Fruit fly (Drosophila melanogaster) whole organism, embryonic: ENCODE results near the gene Brms1.

Source experiments
- ATbp ChIP-seq: fragments of 200-800 bp; sonication (Bioruptor generic); optimal IDR thresholded peaks from 2 replicates; lab custom pipeline; 2017; ENCODE audit warnings: missing biosample characterization, mild to moderate bottlenecking, missing genetic modification characterization, missing genetic modification reagents
- Aef1 ChIP-seq: fragments of 200-800 bp; sonication (Bioruptor generic); IDR thresholded peaks from 3 replicates; pipeline ENCODE4 v1.3.6; 2022; ENCODE audit warnings: missing biosample characterization, missing genetic modification characterization
- Bgb ChIP-seq: fragments of 200-800 bp; sonication (Bioruptor generic); IDR thresholded peaks from 2 replicates; pipeline ENCODE4 v1.3.6; 2022; ENCODE audit warnings: missing biosample characterization, missing genetic modification characterization; ENCODE audit not compliant: partially characterized antibody
- C15 ChIP-seq: fragments of 200-800 bp; sonication (Bioruptor generic); IDR thresholded peaks from 3 replicates; pipeline ENCODE4 v1.3.6; 2022; ENCODE audit warnings: missing biosample characterization, missing genetic modification characterization
- CG10959 ChIP-seq: fragments of 200-800 bp; sonication (Bioruptor generic); IDR thresholded peaks from 2 replicates; pipeline ENCODE4 v1.3.6; 2022; ENCODE audit warnings: missing biosample characterization, missing genetic modification characterization
- CG14860 ChIP-seq: fragments of 200-800 bp; sonication (Bioruptor generic); IDR thresholded peaks from 3 replicates; pipeline ENCODE4 v1.3.6; 2022; ENCODE audit warnings: missing biosample characterization, missing genetic modification characterization; ENCODE audit not compliant: partially characterized antibody
- CG17385 ChIP-seq: fragments of 200-800 bp; sonication (Bioruptor generic); optimal IDR thresholded peaks from 3 replicates; lab custom pipeline; 2018; ENCODE audit warnings: missing biosample characterization, mild to moderate bottlenecking, missing genetic modification characterization
- CG1832 ChIP-seq: fragments of 200-800 bp; sonication (Bioruptor generic); optimal IDR thresholded peaks from 2 replicates; lab custom pipeline; 2017; ENCODE audit warnings: missing biosample characterization, mild to moderate bottlenecking, missing genetic modification characterization, inconsistent platforms
- CG4707 ChIP-seq: fragments of 200-800 bp; sonication (Bioruptor generic); optimal IDR thresholded peaks from 2 replicates; lab custom pipeline; 2018; ENCODE audit warnings: missing biosample characterization, mild to moderate bottlenecking, missing genetic modification characterization, moderate library complexity
- CG6791 ChIP-seq: fragments of 200-800 bp; sonication (Bioruptor generic); IDR thresholded peaks from 3 replicates; pipeline ENCODE4 v1.3.6; 2022; ENCODE audit warnings: missing biosample characterization, missing genetic modification characterization; ENCODE audit not compliant: partially characterized antibody
- CG7372 ChIP-seq: fragments of 200-800 bp; sonication (Bioruptor generic); IDR thresholded peaks from 2 replicates; pipeline ENCODE4 v1.3.6; 2022; ENCODE audit warnings: missing biosample characterization, missing genetic modification characterization
- CG7963 ChIP-seq: fragments of 200-800 bp; sonication (Bioruptor generic); IDR thresholded peaks from 3 replicates; pipeline ENCODE4 v1.3.6; 2022; ENCODE audit warnings: missing biosample characterization, missing genetic modification characterization; ENCODE audit not compliant: partially characterized antibody
- CG9215 ChIP-seq: fragments of 200-800 bp; sonication (Bioruptor generic); IDR thresholded peaks from 2 replicates; pipeline ENCODE4 v1.3.6; 2022; ENCODE audit warnings: missing biosample characterization, missing genetic modification characterization
- D19A ChIP-seq: fragments of 200-800 bp; optimal IDR thresholded peaks from 3 replicates; lab custom pipeline; 2019; ENCODE audit warnings: missing biosample characterization, mild to moderate bottlenecking, missing genetic modification characterization, moderate library complexity
- Dfd ChIP-seq, 2 experiments: fragments of >200 bp; optimal IDR thresholded peaks; 2 replicates each; lab custom pipeline; 2017; ENCODE audit warnings: missing biosample characterization in 2 of 2, missing genetic modification characterization in 2 of 2
- Dref ChIP-seq: fragments of 200-800 bp; sonication (Bioruptor generic); IDR thresholded peaks from 2 replicates; pipeline ENCODE4 v1.3.6; 2022; ENCODE audit warnings: missing biosample characterization, missing genetic modification characterization
- E2f2 ChIP-seq: fragments of 200-800 bp; sonication (Bioruptor generic); IDR thresholded peaks from 2 replicates; pipeline ENCODE4 v1.3.6; 2022; ENCODE audit warnings: missing biosample characterization, missing genetic modification characterization
- HLH4C ChIP-seq: fragments of 200-800 bp; sonication (Bioruptor generic); IDR thresholded peaks from 3 replicates; pipeline ENCODE4 v1.3.6; 2022; ENCODE audit warnings: missing biosample characterization, missing genetic modification characterization; ENCODE audit not compliant: partially characterized antibody
- Hr39 ChIP-seq: fragments of >200 bp; optimal IDR thresholded peaks from 2 replicates; lab custom pipeline; 2017
- Med ChIP-seq: fragments of 200-800 bp; sonication (Bioruptor generic); peaks from one replicate; lab custom pipeline; 2016; ENCODE audit warnings: missing biosample characterization, missing genetic modification characterization, mild to moderate bottlenecking, inconsistent platforms, moderate library complexity
- Opbp ChIP-seq: fragments of 200-800 bp; sonication (Bioruptor generic); IDR thresholded peaks from 3 replicates; pipeline ENCODE4 v1.3.6; 2022; ENCODE audit warnings: missing biosample characterization, missing genetic modification characterization; ENCODE audit not compliant: partially characterized antibody
- Optix ChIP-seq: fragments of 200-800 bp; sonication (Bioruptor generic); IDR thresholded peaks from 3 replicates; pipeline ENCODE4 v1.3.6; 2022; ENCODE audit warnings: missing biosample characterization, missing genetic modification characterization
- PHDP ChIP-seq: fragments of 200-800 bp; sonication (Bioruptor generic); optimal IDR thresholded peaks from 3 replicates; lab custom pipeline; 2018; ENCODE audit warnings: missing biosample characterization, mild to moderate bottlenecking, missing genetic modification characterization, moderate library complexity
- Pdp1 ChIP-seq, 2 experiments: fragments of 200-800 bp; sonication (Bioruptor generic); optimal IDR thresholded peaks; 3 replicates each; lab custom pipeline; 2016; ENCODE audit warnings: missing biosample characterization in 2 of 2, missing genetic modification characterization in 2 of 2, mild to moderate bottlenecking in 1 of 2, moderate library complexity in 1 of 2
- Ptx1 ChIP-seq: fragments of 200-800 bp; sonication (Bioruptor generic); IDR thresholded peaks from 2 replicates; pipeline ENCODE4 v1.3.6; 2022; ENCODE audit warnings: missing biosample characterization, missing genetic modification characterization
- ato ChIP-seq: fragments of 200-800 bp; sonication (Bioruptor generic); IDR thresholded peaks from 2 replicates; pipeline ENCODE4 v1.3.6; 2022; ENCODE audit warnings: missing biosample characterization, missing genetic modification characterization; ENCODE audit not compliant: partially characterized antibody
- cg ChIP-seq: fragments of 200-800 bp; sonication (Bioruptor generic); optimal IDR thresholded peaks from 3 replicates; lab custom pipeline; 2019; ENCODE audit warnings: missing biosample characterization, mild to moderate bottlenecking, missing genetic modification characterization, moderate library complexity
- chinmo ChIP-seq: fragments of 200-800 bp; sonication (Bioruptor generic); IDR thresholded peaks from 4 replicates; pipeline ENCODE4 v1.3.6; 2022; ENCODE audit warnings: missing biosample characterization, missing genetic modification characterization; ENCODE audit not compliant: partially characterized antibody
- crol ChIP-seq: fragments of 200-800 bp; sonication (Bioruptor generic); IDR thresholded peaks from 2 replicates; pipeline ENCODE4 v1.3.6; 2022; ENCODE audit warnings: missing biosample characterization, missing genetic modification characterization
- ewg ChIP-seq: fragments of 200-800 bp; sonication (Bioruptor generic); optimal IDR thresholded peaks from 3 replicates; lab custom pipeline; 2017; ENCODE audit warnings: mild to moderate bottlenecking, missing biosample characterization, missing genetic modification reagents, missing genetic modification characterization
- h ChIP-seq: fragments of >200 bp; optimal IDR thresholded peaks from 2 replicates; lab custom pipeline; 2017
- hb ChIP-seq: fragments of 200-800 bp; sonication (Bioruptor generic); IDR thresholded peaks from 3 replicates; pipeline ENCODE4 v1.3.6; 2022; ENCODE audit warnings: missing biosample characterization, missing genetic modification characterization; ENCODE audit not compliant: partially characterized antibody
- mld ChIP-seq: fragments of 200-800 bp; sonication (Bioruptor generic); IDR thresholded peaks from 3 replicates; pipeline ENCODE4 v1.3.6; 2022; ENCODE audit warnings: missing biosample characterization, missing genetic modification characterization; ENCODE audit not compliant: partially characterized antibody
- nom ChIP-seq: fragments of 200-800 bp; sonication (Bioruptor generic); optimal IDR thresholded peaks from 2 replicates; lab custom pipeline; 2017; ENCODE audit warnings: missing biosample characterization, missing genetic modification characterization, mild to moderate bottlenecking, moderate library complexity, missing genetic modification reagents
- pfk ChIP-seq: fragments of 200-800 bp; sonication (Bioruptor generic); optimal IDR thresholded peaks from 2 replicates; lab custom pipeline; 2018; ENCODE audit warnings: missing biosample characterization, mild to moderate bottlenecking, missing genetic modification characterization, moderate library complexity
- ro ChIP-seq: fragments of 200-800 bp; sonication (Bioruptor generic); IDR thresholded peaks from 2 replicates; pipeline ENCODE4 v1.3.6; 2022; ENCODE audit warnings: missing biosample characterization, missing genetic modification characterization
- sens ChIP-seq: fragments of 200-800 bp; sonication (Bioruptor generic); peaks from one replicate; lab custom pipeline; 2016; ENCODE audit warnings: missing biosample characterization, missing genetic modification characterization
- sr ChIP-seq: fragments of 200-800 bp; sonication (Bioruptor generic); IDR thresholded peaks from 3 replicates; pipeline ENCODE4 v1.3.6; 2022; ENCODE audit warnings: missing biosample characterization, missing genetic modification characterization
- stwl ChIP-seq: fragments of 200-800 bp; sonication (Bioruptor generic); optimal IDR thresholded peaks from 3 replicates; lab custom pipeline; 2018; ENCODE audit warnings: missing biosample characterization, mild to moderate bottlenecking, missing genetic modification characterization, moderate library complexity
- tna ChIP-seq: fragments of 200-800 bp; sonication (Bioruptor generic); IDR thresholded peaks from 2 replicates; pipeline ENCODE4 v1.3.6; 2022; ENCODE audit warnings: missing biosample characterization, missing genetic modification characterization; ENCODE audit not compliant: partially characterized antibody
- trh ChIP-seq: fragments of 200-800 bp; sonication (Bioruptor generic); optimal IDR thresholded peaks from 2 replicates; lab custom pipeline; 2016; ENCODE audit warnings: missing biosample characterization, missing genetic modification characterization
- tup ChIP-seq: fragments of 200-800 bp; sonication (Bioruptor generic); optimal IDR thresholded peaks from 2 replicates; lab custom pipeline; 2016; ENCODE audit warnings: missing biosample characterization, mild to moderate bottlenecking, missing genetic modification characterization, moderate library complexity
- wdn ChIP-seq: fragments of 200-800 bp; sonication (Bioruptor generic); IDR thresholded peaks from 2 replicates; pipeline ENCODE4 v1.3.6; 2022; ENCODE audit warnings: missing biosample characterization, missing genetic modification characterization
- yki ChIP-seq: fragments of >200 bp; optimal IDR thresholded peaks from 3 replicates; lab custom pipeline; 2018

Brms1 gene

dm6 chrX:12905901-12906689 is 3.3 kb downstream of the Brms1 start, which contains the start of gene CG4404 (continued):
- TF ChIP-seq mld (peak; percentile 42; the same call in 1 of the 3 replicates), D19A (tag; lab: Kevin White, UChicago) (peak; percentile 13), E2f2 (0 out of 2 replicates have a peak, but pooled peaks have one; percentile 11), CG6791 (GFP tag; lab: Robert Waterston, UW) (peak; percentile 47; the same call in 1 of the 3 replicates), CG14860 (GFP tag; lab: Robert Waterston, UW) (peak; percentile 7; the same call in 1 of the 3 replicates), tna (GFP tag; lab: Robert Waterston, UW) (0 out of 2 replicates have a peak, but pooled peaks have one; percentile 43), Bgb (GFP tag; lab: Robert Waterston, UW) (0 out of 2 replicates have a peak, but pooled peaks have one; percentile 30), PHDP (tag; lab: Kevin White, UChicago) (no peak), stwl (tag; lab: Kevin White, UChicago) (peak; percentile 20), Pdp1 (GFP tag; optimal IDR thresholded peaks at IDR 0.05; lab: Kevin White, UChicago) (peak in 1 of 2 experiments; percentile 93), hb (GFP tag; lab: Robert Waterston, UW) (peak; percentile 52; the same call in 1 of the 3 replicates), Ptx1 (GFP tag; lab: Robert Waterston, UW) (0 out of 2 replicates have a peak, but pooled peaks have one; percentile 14), CG9215 (GFP tag; lab: Robert Waterston, UW) (no peak), wdn (GFP tag; lab: Robert Waterston, UW) (no peak), trh (no peak), CG7963 (GFP tag; lab: Robert Waterston, UW) (0 out of 3 replicates have a peak, but pooled peaks have one; percentile 26), Dref (GFP tag; lab: Robert Waterston, UW) (peak; percentile 57), Optix (GFP tag; lab: Robert Waterston, UW) (no peak), sr (GFP tag; lab: Robert Waterston, UW) (no peak), ato (GFP tag; lab: Robert Waterston, UW) (0 out of 2 replicates have a peak, but pooled peaks have one; percentile 28), Opbp (0 out of 3 replicates have a peak, but pooled peaks have one; percentile 39), cg (GFP tag; lab: Kevin White, UChicago) (peak; percentile 49), ATbp (no peak), h (no peak), yki (lab: Kevin White, UChicago) (no peak), ro (GFP tag; lab: Robert Waterston, UW) (no peak), CG7372 (GFP tag; lab: Robert Waterston, UW) (no peak), tup (GFP tag; lab: Kevin White, UChicago) (no peak), CG10959 (GFP tag; lab: Robert Waterston, UW) (no peak), HLH4C (GFP tag; lab: Robert Waterston, UW) (peak; percentile 52; the same call in 2 of the 3 replicates), Med (GFP tag; lab: Kevin White, UChicago) (peak; percentile 20)

- TF ChIP-seq ewg (GFP tag; lab: Kevin White, UChicago): peak; percentile 22
- peak; percentile 68 for TF ChIP-seq sens (GFP tag; lab: Kevin White, UChicago)
- TF ChIP-seq CG1832 (GFP tag; lab: Kevin White, UChicago): peak; percentile 51
- peak in 1 of 2 experiments; percentile 4 for TF ChIP-seq Dfd (GFP tag; optimal IDR thresholded peaks at IDR 0.05; lab: Kevin White, UChicago)
- 0 out of 2 replicates have a peak, but pooled peaks have one; percentile 14 for TF ChIP-seq crol (GFP tag; lab: Robert Waterston, UW)
- peak; percentile 82 for TF ChIP-seq CG17385
- peak; percentile 53 for TF ChIP-seq nom (GFP tag; lab: Kevin White, UChicago)
- no peak for TF ChIP-seq C15 (GFP tag; lab: Robert Waterston, UW)
- TF ChIP-seq chinmo (GFP tag; lab: Robert Waterston, UW): 0 out of 4 replicates have a peak, but pooled peaks have one; percentile 19
- peak in 1 of 2 experiments; percentile 8 for TF ChIP-seq Pdp1 (GFP tag; optimal IDR thresholded peaks at IDR 0.05; lab: Kevin White, UChicago)
- TF ChIP-seq pfk (GFP tag; lab: Kevin White, UChicago): no peak
- peak; percentile 46 for TF ChIP-seq Med (GFP tag; lab: Kevin White, UChicago)
- TF ChIP-seq Aef1 (GFP tag; lab: Robert Waterston, UW): no peak
- no peak for TF ChIP-seq CG4707 (GFP tag; lab: Kevin White, UChicago)
- TF ChIP-seq Hr39: peak; percentile 98
- TF ChIP-seq cg (GFP tag; lab: Kevin White, UChicago): peak; percentile 56
Measured at dm6 chrX:12905014-12905900, 4.2 kb downstream of the Brms1 start.
